Fruit fly (Drosophila melanogaster): ENCODE results near the gene Alp11.

Alp11 gene

DNA sequence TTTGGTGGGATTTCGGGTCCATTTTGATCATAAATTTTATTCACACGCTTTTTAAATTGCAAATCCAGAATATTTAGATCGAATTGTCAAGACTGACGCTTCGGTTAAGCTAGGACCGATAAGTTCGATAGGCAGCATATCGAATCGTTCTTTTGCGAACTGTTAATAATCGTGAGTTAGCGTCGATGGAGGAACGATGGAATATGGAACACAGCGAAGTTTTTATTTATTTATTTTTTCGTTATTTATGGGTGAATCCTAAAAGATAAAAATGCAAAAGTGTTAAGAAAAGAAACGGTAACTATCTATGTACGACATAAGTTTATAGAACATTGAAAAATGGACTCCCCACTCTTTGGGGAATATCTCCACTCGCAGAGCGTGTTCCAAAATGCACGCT, 31.6 kb upstream of the Alp11 start, which contains the start of gene CG42300:
Gene CG42300, minus strand, starts transcription at position 101 of the 400 bp plus-strand sequence.
- TF ChIP-seq Myc (optimal IDR thresholded peaks at IDR 0.05) (no peak), OdsH (GFP tag; optimal IDR thresholded peaks at IDR 0.05) (no peak), sv (GFP tag; optimal IDR thresholded peaks at IDR 0.05) (no peak), Dfd (GFP tag; optimal IDR thresholded peaks at IDR 0.05) (no peak), usp (GFP tag; optimal IDR thresholded peaks at IDR 0.05) (no peak), Rel (GFP tag; optimal IDR thresholded peaks at IDR 0.05) (no peak), Rel (tag; optimal IDR thresholded peaks at IDR 0.05) (no peak), CG9705 (GFP tag; optimal IDR thresholded peaks at IDR 0.05) (no peak)

DNA sequence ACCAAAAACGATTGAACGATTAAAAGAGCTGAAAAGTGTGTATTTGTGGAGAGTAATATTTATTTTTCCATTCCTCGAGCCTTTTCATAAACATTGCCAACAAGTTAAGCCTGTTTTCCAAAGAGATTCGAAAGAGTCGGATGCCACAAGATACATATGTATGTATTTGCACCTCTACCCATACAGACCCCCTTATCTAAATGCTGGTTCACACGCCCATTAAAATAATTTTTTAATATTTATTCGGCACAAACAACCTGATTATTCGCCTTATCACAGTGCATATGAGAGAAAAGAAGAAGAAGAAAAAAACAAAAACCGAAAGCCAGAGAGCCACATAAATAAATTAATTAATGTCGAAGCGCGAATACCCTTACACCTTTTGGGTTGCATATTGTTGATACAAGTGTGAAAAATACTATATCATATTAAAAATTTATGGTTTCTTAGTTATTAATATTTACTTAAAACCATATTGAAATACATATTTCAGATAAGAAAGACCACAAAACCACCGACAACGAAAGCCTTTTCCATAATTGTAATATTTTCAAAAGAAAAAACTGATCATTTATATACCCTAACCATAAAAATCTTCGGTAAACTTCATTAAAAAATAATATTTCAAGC, 19.1 kb upstream of the Alp11 start:
- peak; percentile 37 for TF ChIP-seq Sp1 (GFP tag; optimal IDR thresholded peaks at IDR 0.05)
- TF ChIP-seq Rel (GFP tag; optimal IDR thresholded peaks at IDR 0.05), result peak; percentile 18
- TF ChIP-seq Rel (tag; optimal IDR thresholded peaks at IDR 0.05), result peak; percentile 24
- TF ChIP-seq HLH106 (tag; optimal IDR thresholded peaks at IDR 0.05), result peak; percentile 29
- peak; percentile 54 for TF ChIP-seq Hr83 (GFP tag; optimal IDR thresholded peaks at IDR 0.05; ENCODE audit: poor library complexity, severe bottlenecking)
- peak; percentile 6 for TF ChIP-seq woc (GFP tag; optimal IDR thresholded peaks at IDR 0.05)
- TF ChIP-seq dmrt93B (GFP tag; optimal IDR thresholded peaks at IDR 0.05), result peak; percentile 22
- TF ChIP-seq psq (GFP tag; optimal IDR thresholded peaks at IDR 0.05), result peak; percentile 31
- TF ChIP-seq ey (GFP tag; optimal IDR thresholded peaks at IDR 0.05), result no peak
- TF ChIP-seq h (GFP tag; optimal IDR thresholded peaks at IDR 0.05), result peak; percentile 3
- no peak for TF ChIP-seq CrebA (GFP tag; optimal IDR thresholded peaks at IDR 0.05; ENCODE audit: borderline replicate concordance)

DNA sequence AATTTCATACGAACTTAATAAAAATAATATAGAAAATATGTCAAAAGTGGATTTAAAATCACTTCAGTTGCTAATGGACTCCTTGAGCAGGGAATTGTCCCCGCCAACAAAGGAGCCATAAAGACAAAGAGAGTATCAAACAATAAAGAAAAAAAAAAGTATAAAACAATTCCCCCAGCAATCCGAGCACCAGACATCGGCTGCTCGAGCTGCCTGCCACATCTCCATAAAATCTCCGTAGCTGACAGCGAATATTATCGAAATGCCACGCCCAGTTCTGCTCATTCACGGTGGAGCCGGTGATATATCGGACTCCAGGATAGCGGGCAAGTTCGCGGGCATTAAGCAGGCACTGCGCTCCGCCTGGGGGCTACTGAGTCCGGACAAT, 18.6 kb upstream of the Alp11 start, which contains the start of gene CG7860:
Gene CG7860, plus strand, starts transcription at position 11 of the 388 bp plus-strand sequence.
- TF ChIP-seq rgr (GFP tag; optimal IDR thresholded peaks at IDR 0.05), result no peak
- peak; percentile 47 for TF ChIP-seq Dif (GFP tag; optimal IDR thresholded peaks at IDR 0.05; ENCODE audit: partially characterized antibody)
- TF ChIP-seq br (GFP tag; optimal IDR thresholded peaks at IDR 0.05), result no peak
- no peak for TF ChIP-seq usp (GFP tag; optimal IDR thresholded peaks at IDR 0.05)
- no peak for TF ChIP-seq fru (GFP tag; optimal IDR thresholded peaks at IDR 0.05)
- TF ChIP-seq woc (GFP tag; optimal IDR thresholded peaks at IDR 0.05), result peak; percentile 1
- TF ChIP-seq Sp1 (GFP tag; optimal IDR thresholded peaks at IDR 0.05), result peak; percentile 7
- TF ChIP-seq CG9705 (GFP tag; optimal IDR thresholded peaks at IDR 0.05), result no peak

DNA sequence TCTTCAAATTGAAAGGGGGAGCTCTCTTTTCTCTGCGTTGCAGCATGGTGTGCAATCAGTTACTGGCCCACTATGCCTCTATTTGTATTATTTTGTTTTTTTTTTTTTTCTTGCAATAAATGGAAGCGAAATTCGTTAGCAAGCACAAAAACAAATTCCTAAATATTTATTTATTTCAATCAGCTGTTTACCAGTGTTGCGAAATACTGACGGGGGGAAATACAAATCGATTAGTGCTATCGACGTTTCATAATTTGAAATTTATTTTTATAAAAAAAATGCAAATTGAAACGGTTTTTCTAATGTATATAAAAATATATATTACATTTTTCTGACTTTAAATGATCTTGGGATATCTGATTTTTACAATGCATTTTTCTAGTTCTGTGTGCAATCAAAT, 15.6 kb upstream of the Alp11 start, which contains the start of gene CG15643:
Gene CG15643, minus strand, starts transcription at position 211 of the 400 bp plus-strand sequence.
- TF ChIP-seq Rel (GFP tag; optimal IDR thresholded peaks at IDR 0.05) (no peak), Rel (tag; optimal IDR thresholded peaks at IDR 0.05) (peak; percentile 68), GATAd (GFP tag; optimal IDR thresholded peaks at IDR 0.05) (no peak), sage (GFP tag; optimal IDR thresholded peaks at IDR 0.05) (peak; percentile 67), tai (GFP tag; optimal IDR thresholded peaks at IDR 0.05) (no peak), CrebA (GFP tag; optimal IDR thresholded peaks at IDR 0.05; ENCODE audit: borderline replicate concordance) (no peak), Hr78 (GFP tag; optimal IDR thresholded peaks at IDR 0.05) (no peak), Jra (GFP tag; optimal IDR thresholded peaks at IDR 0.05) (no peak)

DNA sequence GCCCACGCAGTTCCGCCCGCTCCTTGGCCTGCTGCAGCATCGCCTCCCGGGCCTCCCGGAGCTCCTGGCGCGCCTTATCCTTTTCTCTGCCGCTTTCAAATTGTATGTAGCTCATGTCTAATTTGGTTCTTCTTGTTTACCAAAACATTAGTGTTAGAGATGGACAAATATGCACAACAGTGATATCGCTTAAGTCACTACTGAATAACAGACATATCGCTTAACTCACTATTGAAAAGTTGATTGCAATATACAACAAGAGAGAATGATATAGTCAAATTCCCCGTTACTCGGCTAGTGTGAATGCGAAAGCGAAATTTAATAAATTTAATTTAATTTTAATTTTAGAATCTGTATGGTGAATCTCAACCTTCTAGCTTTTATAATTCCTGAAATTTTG, 13.1 kb upstream of the Alp11 start, which contains the start of gene CG9213:
Gene CG9213, minus strand, starts transcription at position 152 of the 400 bp plus-strand sequence.
- TF ChIP-seq Hr78 (GFP tag; optimal IDR thresholded peaks at IDR 0.05) (no peak), fru (GFP tag; optimal IDR thresholded peaks at IDR 0.05) (no peak), HLH106 (tag; optimal IDR thresholded peaks at IDR 0.05) (no peak), Myc (optimal IDR thresholded peaks at IDR 0.05) (no peak), Hnf4 (GFP tag; optimal IDR thresholded peaks at IDR 0.05) (no peak), Sp1 (GFP tag; optimal IDR thresholded peaks at IDR 0.05) (no peak), CrebA (GFP tag; optimal IDR thresholded peaks at IDR 0.05; ENCODE audit: borderline replicate concordance) (no peak), Rel (GFP tag; optimal IDR thresholded peaks at IDR 0.05) (no peak), Rel (tag; optimal IDR thresholded peaks at IDR 0.05) (peak; percentile 49), Abd-B (GFP tag; optimal IDR thresholded peaks at IDR 0.05) (no peak), dsf (GFP tag; optimal IDR thresholded peaks at IDR 0.05; ENCODE audit: borderline replicate concordance) (no peak), rgr (GFP tag; optimal IDR thresholded peaks at IDR 0.05) (no peak), Hr83 (GFP tag; optimal IDR thresholded peaks at IDR 0.05; ENCODE audit: poor library complexity, severe bottlenecking) (peak; percentile 41), woc (GFP tag; optimal IDR thresholded peaks at IDR 0.05) (peak; percentile 30), tai (GFP tag; optimal IDR thresholded peaks at IDR 0.05) (no peak), N (GFP tag; optimal IDR thresholded peaks at IDR 0.05) (no peak), Mio (GFP tag; optimal IDR thresholded peaks at IDR 0.05) (no peak), Jra (GFP tag; optimal IDR thresholded peaks at IDR 0.05) (no peak), GATAd (GFP tag; optimal IDR thresholded peaks at IDR 0.05) (no peak)

Data from whole organism, wandering third instar larva.